Worm (Caenorhabditis elegans) whole organism, early embryonic: Measurements from ENCODE around the gene R07E5.7.

Source experiments
- pes-1 ChIP-seq: fragments of 200-800 bp; sonication (Bioruptor generic); IDR thresholded peaks from 2 replicates; pipeline ENCODE4 v1.3.6; 2022; ENCODE audit warnings: missing genetic modification reagents, missing genetic modification characterization, missing compliant biosample characterization
- scrt-1 ChIP-seq: fragments of 200-800 bp; sonication (Bioruptor generic); IDR thresholded peaks from 2 replicates; pipeline ENCODE4 v1.3.6; 2022; ENCODE audit warnings: missing genetic modification characterization, missing compliant biosample characterization
- sea-1 ChIP-seq: fragments of 200-800 bp; sonication (Bioruptor generic); conservative IDR thresholded peaks from 2 replicates; pipeline ENCODE4 v1.3.6; 2022; ENCODE audit warnings: missing genetic modification characterization, missing compliant biosample characterization
- tbx-11 ChIP-seq: fragments of 200-800 bp; sonication (Bioruptor generic); IDR thresholded peaks from 2 replicates; pipeline ENCODE4 v1.3.6; 2022; ENCODE audit warnings: missing genetic modification characterization, missing compliant biosample characterization
- tra-4 ChIP-seq: sonication (generic microtip); optimal IDR thresholded peaks from 2 replicates; lab custom pipeline; 2017; ENCODE audit warnings: missing genetic modification characterization, missing compliant biosample characterization

ce11 chrIII:4384487-4384886 is 34.5 kb downstream of the R07E5.7 start, which contains the start of gene pals-28:
- no peak for TF ChIP-seq tbx-11 (GFP tag; lab: Robert Waterston, UW)
- TF ChIP-seq scrt-1: no peak
- no peak for TF ChIP-seq tra-4 (tag; lab: Kevin White, UChicago)
- TF ChIP-seq sea-1 (GFP tag; lab: Robert Waterston, UW): no peak
- TF ChIP-seq pes-1 (GFP tag; lab: Robert Waterston, UW): no peak
